Fruit fly (Drosophila melanogaster): Measurements from ENCODE around the gene Tmf.

Gene Tmf

DNA sequence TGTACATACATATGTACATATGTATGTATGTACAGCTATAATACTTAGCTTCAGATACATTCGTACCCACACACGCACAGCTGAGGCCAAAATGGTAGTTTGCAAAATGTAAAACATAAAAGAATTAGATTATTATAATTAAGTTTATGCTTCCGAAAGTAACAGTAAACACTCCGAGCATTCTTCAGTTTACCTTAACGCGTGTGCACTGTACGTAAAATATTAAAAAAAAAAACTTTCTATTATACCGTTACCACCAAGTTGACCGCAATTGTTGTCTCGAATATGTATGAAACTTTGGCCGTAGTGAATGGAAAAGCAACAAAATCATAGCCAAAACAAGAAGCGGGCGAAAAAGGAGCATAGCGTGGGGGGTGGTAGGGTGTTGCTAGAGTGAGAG is 10.4 kb downstream of the Tmf start (continued):
- TF ChIP-seq sd (tag; optimal IDR thresholded peaks at IDR 0.05) (peak; percentile 60), CG10979 (tag; optimal IDR thresholded peaks at IDR 0.05) (peak; percentile 83), ranshi (GFP tag; IDR thresholded peaks at IDR 0.05) (peak; percentile 70), tx (GFP tag; optimal IDR thresholded peaks at IDR 0.05) (peak; percentile 5), CG2129 (GFP tag; IDR thresholded peaks at IDR 0.05; ENCODE audit: partially characterized antibody) (no peak), zen2 (GFP tag; IDR thresholded peaks at IDR 0.05; ENCODE audit: partially characterized antibody) (no peak), CG17361 (GFP tag; IDR thresholded peaks at IDR 0.05) (peak; percentile 71), ind (GFP tag; optimal IDR thresholded peaks at IDR 0.05) (peak; percentile 77), CG3995 (GFP tag; optimal IDR thresholded peaks at IDR 0.05) (peak; percentile 31), cas (GFP tag; IDR thresholded peaks at IDR 0.05) (no peak), luna (GFP tag; optimal IDR thresholded peaks at IDR 0.05) (peak; percentile 59), fru (optimal IDR thresholded peaks at IDR 0.05) (no peak), CG6683 (GFP tag; optimal IDR thresholded peaks at IDR 0.05) (peak; percentile 66), z (GFP tag; IDR thresholded peaks at IDR 0.05) (0 out of 3 replicates have a peak, but pooled peaks have one; percentile 47), Optix (GFP tag; IDR thresholded peaks at IDR 0.05) (peak; percentile 72), so (GFP tag; IDR thresholded peaks at IDR 0.05) (peak; percentile 64), CG3838 (GFP tag; optimal IDR thresholded peaks at IDR 0.05) (no peak), CG14710 (tag; optimal IDR thresholded peaks at IDR 0.05) (peak; percentile 73), jumu (GFP tag; optimal IDR thresholded peaks at IDR 0.05) (peak; percentile 59), Dll (GFP tag; IDR thresholded peaks at IDR 0.05; ENCODE audit: partially characterized antibody) (no peak), pros (GFP tag; optimal IDR thresholded peaks at IDR 0.05) (peak; percentile 7), eve (GFP tag; optimal IDR thresholded peaks at IDR 0.05) (no peak), ab (GFP tag; optimal IDR thresholded peaks at IDR 0.05) (peak; percentile 32), Hand (GFP tag; optimal IDR thresholded peaks at IDR 0.05) (peak; percentile 72), CG10462 (GFP tag; optimal IDR thresholded peaks at IDR 0.05) (no peak), CrebB (tag; optimal IDR thresholded peaks at IDR 0.05) (peak; percentile 15), Mad (GFP tag; optimal IDR thresholded peaks at IDR 0.05) (peak; percentile 67), CG2202 (tag; optimal IDR thresholded peaks at IDR 0.05) (peak; percentile 50), caup (GFP tag; optimal IDR thresholded peaks at IDR 0.05; ENCODE audit: severe bottlenecking) (peak; percentile 80), CG12299 (tag; optimal IDR thresholded peaks at IDR 0.05) (peak; percentile 56), CG18476 (GFP tag; optimal IDR thresholded peaks at IDR 0.05) (peak; percentile 71), CG10543 (GFP tag; optimal IDR thresholded peaks at IDR 0.05) (peak; percentile 43), Dek (tag; optimal IDR thresholded peaks at IDR 0.05) (peak; percentile 77), CG6791 (GFP tag; IDR thresholded peaks at IDR 0.05; ENCODE audit: partially characterized antibody) (no peak), CG3726 (GFP tag; IDR thresholded peaks at IDR 0.05) (no peak), Poxn (GFP tag; IDR thresholded peaks at IDR 0.05) (no peak), hbn (GFP tag; IDR thresholded peaks at IDR 0.05; ENCODE audit: partially characterized antibody) (no peak), CkIIα-i1 (GFP tag; IDR thresholded peaks at IDR 0.05) (no peak), ssp (GFP tag; IDR thresholded peaks at IDR 0.05) (peak; percentile 58), wor (GFP tag; IDR thresholded peaks at IDR 0.05) (peak; percentile 59), h (optimal IDR thresholded peaks at IDR 0.05) (no peak), CG7928 (GFP tag; optimal IDR thresholded peaks at IDR 0.05) (peak; percentile 59), B-H1 (GFP tag; IDR thresholded peaks at IDR 0.05) (peak; percentile 73), D19A (tag; optimal IDR thresholded peaks at IDR 0.05) (peak; percentile 82), CG6765 (GFP tag; optimal IDR thresholded peaks at IDR 0.05) (peak; percentile 65), CG15073 (GFP tag; optimal IDR thresholded peaks at IDR 0.05) (peak; percentile 59), ro (GFP tag; IDR thresholded peaks at IDR 0.05) (no peak), Xrp1 (GFP tag; IDR thresholded peaks at IDR 0.05) (peak; percentile 89), phol (tag; optimal IDR thresholded peaks at IDR 0.05) (peak; percentile 83), CG5245 (GFP tag; optimal IDR thresholded peaks at IDR 0.05) (peak; percentile 50), CG34376 (GFP tag; optimal IDR thresholded peaks at IDR 0.05) (no peak), CG7839 (tag; optimal IDR thresholded peaks at IDR 0.05) (peak; percentile 89)

Measured in whole organism, embryonic.